Worm (Caenorhabditis elegans) whole organism, young adult: Measurements from ENCODE around the gene T02C5.1.

Experiments used
- B0019.2 ChIP-seq: fragments of 200-800 bp; sonication (Bioruptor generic); conservative IDR thresholded peaks from 2 replicates; pipeline ENCODE4 v1.3.6; 2022; ENCODE audit warnings: missing genetic modification reagents, missing genetic modification characterization, missing compliant biosample characterization
- B0035.1 ChIP-seq: sonication (generic microtip); optimal IDR thresholded peaks from 2 replicates; lab custom pipeline; 2016; ENCODE audit warnings: missing genetic modification characterization, mild to moderate bottlenecking, missing compliant biosample characterization, missing genotype, missing genetic modification reagents
- F39B2.1 ChIP-seq: fragments of 200-800 bp; sonication (Bioruptor generic); IDR thresholded peaks from 2 replicates; pipeline ENCODE4 v1.3.6; 2022; ENCODE audit warnings: missing genetic modification reagents, missing genetic modification characterization, missing compliant biosample characterization
- F49E8.2 ChIP-seq: sonication (generic microtip); optimal IDR thresholded peaks from 3 replicates; lab custom pipeline; 2017; ENCODE audit warnings: missing genetic modification characterization, mild to moderate bottlenecking, missing compliant biosample characterization, antibody characterized with exemption, moderate library complexity; ENCODE audit not compliant: insufficient read depth
- F57C9.4 ChIP-seq: sonication (generic microtip); optimal IDR thresholded peaks from 2 replicates; lab custom pipeline; 2017; ENCODE audit warnings: mild to moderate bottlenecking, missing genetic modification characterization, missing compliant biosample characterization
- K11D2.4 ChIP-seq: fragments of 200-800 bp; sonication (Bioruptor generic); IDR thresholded peaks from 2 replicates; pipeline ENCODE4 v1.3.6; 2022; ENCODE audit warnings: missing genetic modification reagents, missing genetic modification characterization, missing compliant biosample characterization
- K12H6.12 ChIP-seq: fragments of 200-800 bp; sonication (Bioruptor generic); optimal IDR thresholded peaks from 2 replicates; lab custom pipeline; 2018; ENCODE audit warnings: mild to moderate bottlenecking, missing genetic modification characterization, missing compliant biosample characterization
- T26A5.8 ChIP-seq: sonication (generic microtip); optimal IDR thresholded peaks from 2 replicates; lab custom pipeline; 2016; ENCODE audit warnings: missing genetic modification characterization, missing compliant biosample characterization
- Y53G8AR.9 ChIP-seq: fragments of 200-800 bp; sonication (Bioruptor generic); conservative IDR thresholded peaks from 2 replicates; pipeline ENCODE4 v1.3.6; 2022; ENCODE audit warnings: missing genetic modification reagents, missing genetic modification characterization, missing compliant biosample characterization
- Y56A3A.18 ChIP-seq: fragments of 200-800 bp; sonication (Bioruptor generic); IDR thresholded peaks from 2 replicates; pipeline ENCODE4 v1.3.6; 2022; ENCODE audit warnings: missing genetic modification reagents, missing genetic modification characterization, missing compliant biosample characterization
- Y67H2A.10 ChIP-seq: fragments of 200-800 bp; sonication (Bioruptor generic); conservative IDR thresholded peaks from 2 replicates; pipeline ENCODE4 v1.3.6; 2022; ENCODE audit warnings: missing genetic modification reagents, missing genetic modification characterization, missing compliant biosample characterization
- Y79H2A.3 ChIP-seq: fragments of 200-800 bp; sonication (Bioruptor generic); conservative IDR thresholded peaks from 2 replicates; pipeline ENCODE4 v1.3.6; 2022; ENCODE audit warnings: missing genetic modification reagents, missing genetic modification characterization, missing compliant biosample characterization
- ZK185.1 ChIP-seq: sonication (generic microtip); optimal IDR thresholded peaks from 2 replicates; lab custom pipeline; 2016; ENCODE audit warnings: mild to moderate bottlenecking, missing genetic modification characterization, missing compliant biosample characterization; ENCODE audit not compliant: poor library complexity, severe bottlenecking
- aptf-3 ChIP-seq: fragments of 200-800 bp; sonication (Bioruptor generic); IDR thresholded peaks from 2 replicates; pipeline ENCODE4 v1.3.6; 2022; ENCODE audit warnings: missing genetic modification characterization, missing compliant biosample characterization
- attf-5 ChIP-seq: fragments of 200-800 bp; sonication (Bioruptor generic); optimal IDR thresholded peaks from 2 replicates; lab custom pipeline; 2018; ENCODE audit warnings: mild to moderate bottlenecking, missing genetic modification characterization, missing compliant biosample characterization
- cebp-1 ChIP-seq, 2 experiments: fragments of 200-800 bp in 1 of 2; sonication (Bioruptor generic) in 1 of 2; sonication (generic microtip) in 1 of 2; IDR thresholded peaks in 1 of 2; optimal IDR thresholded peaks in 1 of 2; 2 replicates each; pipeline versions ENCODE4 v1.3.6 to Lab custom; 2017 to 2022; ENCODE audit warnings: missing compliant biosample characterization in 2 of 2, missing genetic modification characterization in 2 of 2, mild to moderate bottlenecking in 1 of 2, missing genetic modification reagents in 1 of 2, moderate library complexity in 1 of 2
- ceh-27 ChIP-seq: fragments of 200-800 bp; sonication (Bioruptor generic); optimal IDR thresholded peaks from 2 replicates; lab custom pipeline; 2018; ENCODE audit warnings: mild to moderate bottlenecking, missing genetic modification characterization, moderate library complexity, missing compliant biosample characterization
- ceh-79 ChIP-seq: sonication (generic microtip); optimal IDR thresholded peaks from 2 replicates; lab custom pipeline; 2017; ENCODE audit warnings: mild to moderate bottlenecking, missing genetic modification characterization, missing compliant biosample characterization
- ceh-91 ChIP-seq: fragments of 200-800 bp; sonication (Bioruptor generic); IDR thresholded peaks from 2 replicates; pipeline ENCODE4 v1.3.6; 2022; ENCODE audit warnings: missing genetic modification reagents, missing genetic modification characterization, missing compliant biosample characterization
- die-1 ChIP-seq: sonication (generic microtip); optimal IDR thresholded peaks from 2 replicates; lab custom pipeline; 2016; ENCODE audit warnings: missing genotype, mild to moderate bottlenecking, missing genetic modification characterization, missing compliant biosample characterization
- dox-1 ChIP-seq: fragments of 200-800 bp; sonication (Bioruptor generic); IDR thresholded peaks from 2 replicates; pipeline ENCODE4 v1.3.6; 2022; ENCODE audit warnings: missing genetic modification reagents, missing genetic modification characterization, missing compliant biosample characterization
- egl-18 ChIP-seq: fragments of 200-800 bp; sonication (Bioruptor generic); IDR thresholded peaks from 2 replicates; pipeline ENCODE4 v1.3.6; 2022; ENCODE audit warnings: missing genetic modification reagents, missing genetic modification characterization, missing compliant biosample characterization
- egrh-3 ChIP-seq: fragments of 200-800 bp; sonication (Bioruptor generic); IDR thresholded peaks from 2 replicates; pipeline ENCODE4 v1.3.6; 2022; ENCODE audit warnings: missing genetic modification reagents, missing genetic modification characterization, missing compliant biosample characterization
- fkh-3 ChIP-seq: sonication (generic microtip); optimal IDR thresholded peaks from 2 replicates; lab custom pipeline; 2016; ENCODE audit warnings: mild to moderate bottlenecking, missing genetic modification characterization, missing compliant biosample characterization
- gei-17 ChIP-seq: fragments of 200-800 bp; sonication (Bioruptor generic); optimal IDR thresholded peaks from 2 replicates; lab custom pipeline; 2018; ENCODE audit warnings: mild to moderate bottlenecking, missing genetic modification characterization, missing compliant biosample characterization
- him-1 ChIP-seq: sonication (generic microtip); optimal IDR thresholded peaks from 2 replicates; lab custom pipeline; 2016; ENCODE audit warnings: missing genotype, missing genetic modification reagents, missing genetic modification characterization, missing compliant biosample characterization
- hmg-20 ChIP-seq: fragments of 200-800 bp; sonication (Bioruptor generic); IDR thresholded peaks from 2 replicates; pipeline ENCODE4 v1.3.6; 2022; ENCODE audit warnings: missing genetic modification reagents, missing genetic modification characterization, missing compliant biosample characterization
- hsf-1 ChIP-seq: fragments of 200-800 bp; sonication (Bioruptor generic); IDR thresholded peaks from 2 replicates; pipeline ENCODE4 v1.3.6; 2022; ENCODE audit warnings: missing genetic modification reagents, missing genetic modification characterization, missing compliant biosample characterization
- lag-1 ChIP-seq: fragments of 200-800 bp; sonication (Bioruptor generic); IDR thresholded peaks from 2 replicates; pipeline ENCODE4 v1.3.6; 2022; ENCODE audit warnings: missing genetic modification reagents, missing genetic modification characterization, missing compliant biosample characterization
- let-607 ChIP-seq, 2 experiments: fragments of 200-800 bp in 1 of 2; sonication (Bioruptor generic) in 1 of 2; sonication (generic microtip) in 1 of 2; optimal IDR thresholded peaks; 2 replicates each; lab custom pipeline; 2016 to 2018; ENCODE audit warnings: mild to moderate bottlenecking in 2 of 2, missing compliant biosample characterization in 2 of 2, missing genetic modification characterization in 2 of 2, moderate library complexity in 2 of 2, missing genotype in 1 of 2
- lin-35 ChIP-seq, 3 experiments: fragments of 150-350 bp in 2 of 3; sonication (generic microtip) in 1 of 3; optimal IDR thresholded peaks; 2 replicates each; lab custom pipeline; 2014 to 2018; ENCODE audit warnings: missing biosample characterization in 3 of 3, missing genetic modification characterization in 3 of 3, missing genetic modification reagents in 3 of 3
- lin-40 ChIP-seq: sonication (generic microtip); optimal IDR thresholded peaks from 2 replicates; lab custom pipeline; 2016; ENCODE audit warnings: missing genetic modification characterization, mild to moderate bottlenecking, missing compliant biosample characterization, missing genotype, missing genetic modification reagents
- lir-1 ChIP-seq: fragments of 200-800 bp; sonication (Bioruptor generic); conservative IDR thresholded peaks from 2 replicates; pipeline ENCODE4 v1.3.6; 2022; ENCODE audit warnings: missing genetic modification reagents, missing genetic modification characterization, missing compliant biosample characterization
- madf-6 ChIP-seq: fragments of 200-800 bp; sonication (Bioruptor generic); IDR thresholded peaks from 2 replicates; pipeline ENCODE4 v1.3.6; 2022; ENCODE audit warnings: missing genetic modification reagents, missing genetic modification characterization, missing compliant biosample characterization
- mcd-1 ChIP-seq: fragments of 200-800 bp; sonication (Bioruptor generic); IDR thresholded peaks from 2 replicates; pipeline ENCODE4 v1.3.6; 2022; ENCODE audit warnings: missing genetic modification reagents, missing genetic modification characterization, missing compliant biosample characterization
- nfyb-1 ChIP-seq: fragments of 200-800 bp; sonication (Bioruptor generic); IDR thresholded peaks from 2 replicates; pipeline ENCODE4 v1.3.6; 2022; ENCODE audit warnings: missing genetic modification reagents, missing genetic modification characterization, missing compliant biosample characterization
- nhr-120 ChIP-seq: fragments of 200-800 bp; sonication (Bioruptor generic); IDR thresholded peaks from 2 replicates; pipeline ENCODE4 v1.3.6; 2022; ENCODE audit warnings: missing genetic modification characterization, missing compliant biosample characterization
- pbrm-1 ChIP-seq: fragments of 200-800 bp; sonication (Bioruptor generic); IDR thresholded peaks from 2 replicates; pipeline ENCODE4 v1.3.6; 2022; ENCODE audit warnings: missing genetic modification reagents, missing genetic modification characterization, missing compliant biosample characterization
- repo-1 ChIP-seq: sonication (generic microtip); optimal IDR thresholded peaks from 2 replicates; lab custom pipeline; 2017; ENCODE audit warnings: mild to moderate bottlenecking, missing genetic modification characterization, missing compliant biosample characterization
- snpc-1.3 ChIP-seq: sonication (generic microtip); optimal IDR thresholded peaks from 2 replicates; lab custom pipeline; 2017; ENCODE audit warnings: missing genetic modification characterization, mild to moderate bottlenecking, missing compliant biosample characterization, antibody characterized with exemption, moderate library complexity, missing genotype, missing genetic modification reagents; ENCODE audit not compliant: insufficient read depth
- snpc-3.4 ChIP-seq: sonication (generic microtip); optimal IDR thresholded peaks from 2 replicates; lab custom pipeline; 2017; ENCODE audit warnings: missing genetic modification characterization, mild to moderate bottlenecking, missing compliant biosample characterization, antibody characterized with exemption, moderate library complexity, missing genotype, missing genetic modification reagents
- sptf-2 ChIP-seq: fragments of 200-800 bp; sonication (Bioruptor generic); optimal IDR thresholded peaks from 2 replicates; lab custom pipeline; 2018; ENCODE audit warnings: mild to moderate bottlenecking, missing genetic modification characterization, missing compliant biosample characterization
- xnd-1 ChIP-seq: sonication (generic microtip); optimal IDR thresholded peaks from 2 replicates; lab custom pipeline; 2016; ENCODE audit warnings: missing genotype, missing genetic modification reagents, missing genetic modification characterization, missing compliant biosample characterization
- zfh-2 ChIP-seq: fragments of 200-800 bp; sonication (Bioruptor generic); conservative IDR thresholded peaks from 2 replicates; pipeline ENCODE4 v1.3.6; 2022; ENCODE audit warnings: missing genetic modification reagents, missing genetic modification characterization, missing compliant biosample characterization
- ztf-25 ChIP-seq: fragments of 200-800 bp; sonication (Bioruptor generic); IDR thresholded peaks from 2 replicates; pipeline ENCODE4 v1.3.6; 2022; ENCODE audit warnings: missing genetic modification reagents, missing genetic modification characterization, missing compliant biosample characterization
- ztf-26 ChIP-seq: sonication (generic microtip); optimal IDR thresholded peaks from 2 replicates; lab custom pipeline; 2017; ENCODE audit warnings: missing genetic modification characterization, missing compliant biosample characterization
- ztf-3 ChIP-seq: fragments of 200-800 bp; sonication (Bioruptor generic); optimal IDR thresholded peaks from 2 replicates; lab custom pipeline; 2018; ENCODE audit warnings: mild to moderate bottlenecking, missing genetic modification characterization, missing compliant biosample characterization

Gene T02C5.1

ce11 chrX:2688583-2689220 is 6.0 kb upstream of the T02C5.1 start, which contains the start of gene T14G11.1:
Gene T14G11.1 (plus strand): TSS chrX:2688990.
- TF ChIP-seq B0019.2 (no peak), snpc-3.4 (tag; lab: Kevin White, UChicago) (no peak), ceh-79 (tag; lab: Kevin White, UChicago) (no peak), Y53G8AR.9 (no peak), mcd-1 (GFP tag; lab: Robert Waterston, UW) (no peak), madf-6 (GFP tag; lab: Robert Waterston, UW) (no peak), cebp-1 (GFP tag; IDR thresholded peaks at IDR 0.05; lab: Robert Waterston, UW) (0 out of 2 replicates have a peak, but pooled peaks have one; percentile 15), cebp-1 (tag; optimal IDR thresholded peaks at IDR 0.05; lab: Kevin White, UChicago) (peak; percentile 60), K11D2.4 (GFP tag; lab: Robert Waterston, UW) (no peak), Y67H2A.10 (GFP tag; lab: Robert Waterston, UW) (no peak), ztf-25 (GFP tag; lab: Robert Waterston, UW) (no peak), fkh-3 (tag; lab: Kevin White, UChicago) (no peak), him-1 (tag; lab: Kevin White, UChicago) (no peak), F49E8.2 (tag; lab: Kevin White, UChicago) (no peak), F39B2.1 (GFP tag; lab: Robert Waterston, UW) (no peak), attf-5 (GFP tag; lab: Kevin White, UChicago) (peak; percentile 24), lin-40 (peak; percentile 49), ztf-26 (tag; lab: Kevin White, UChicago) (no peak), let-607 (tag; optimal IDR thresholded peaks at IDR 0.05; lab: Kevin White, UChicago) (no peak), sptf-2 (GFP tag; lab: Kevin White, UChicago) (no peak), ztf-3 (no peak), zfh-2 (GFP tag; lab: Robert Waterston, UW) (peak; percentile 72), B0035.1 (no peak), nfyb-1 (GFP tag; lab: Robert Waterston, UW) (no peak; the same call in 1 of the 2 replicates), die-1 (tag; lab: Kevin White, UChicago) (no peak), F57C9.4 (no peak), T26A5.8 (tag; lab: Kevin White, UChicago) (no peak), dox-1 (peak; percentile 45; the same call in 1 of the 2 replicates), hsf-1 (no peak), snpc-1.3 (tag; lab: Kevin White, UChicago) (no peak), lin-35 (GFP tag; optimal IDR thresholded peaks at IDR 0.05; lab: Kevin White, UChicago) (peak in 1 of 3 experiments; percentile 38), xnd-1 (tag; lab: Kevin White, UChicago) (no peak), Y79H2A.3 (no peak), egl-18 (GFP tag; lab: Robert Waterston, UW) (no peak), aptf-3 (GFP tag; lab: Robert Waterston, UW) (no peak), Y56A3A.18 (GFP tag; lab: Robert Waterston, UW) (no peak), lir-1 (no peak), pbrm-1 (GFP tag; lab: Robert Waterston, UW) (no peak), ceh-91 (GFP tag; lab: Robert Waterston, UW) (no peak), K12H6.12 (tag; lab: Kevin White, UChicago) (peak; percentile 26), hmg-20 (GFP tag; lab: Robert Waterston, UW) (no peak), nhr-120 (GFP tag; lab: Robert Waterston, UW) (no peak), lag-1 (no peak), ceh-27 (GFP tag; lab: Kevin White, UChicago) (no peak), egrh-3 (GFP tag; lab: Robert Waterston, UW) (no peak), repo-1 (tag; lab: Kevin White, UChicago) (no peak), ZK185.1 (tag; lab: Kevin White, UChicago) (peak; percentile 55), gei-17 (GFP tag; lab: Kevin White, UChicago) (peak; percentile 8)
